Worm (Caenorhabditis elegans): ENCODE results near the gene nstp-9.

The nstp-9 gene

DNA sequence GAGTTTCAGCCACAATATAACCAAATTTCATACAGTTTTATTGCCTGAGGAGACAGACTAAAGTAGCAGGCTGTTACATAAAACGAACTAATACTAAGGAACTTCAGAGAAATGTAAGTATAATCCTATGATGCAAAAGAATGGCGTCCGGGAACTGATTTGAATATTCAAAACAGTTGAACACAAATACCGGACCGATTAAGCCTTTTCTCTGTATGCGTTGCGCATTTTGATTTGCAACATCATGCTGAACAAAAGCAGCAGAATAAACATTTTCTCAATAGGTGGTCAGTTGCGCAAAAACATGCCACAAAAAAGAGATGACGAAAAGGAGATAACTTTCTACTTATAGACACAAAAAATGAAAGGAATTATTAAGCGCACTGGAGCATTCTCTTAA lies 4.5 kb upstream of the nstp-9 start:
- no peak for TF ChIP-seq tab-1 (GFP tag; IDR thresholded peaks at IDR 0.05)
- no peak for TF ChIP-seq cog-1 (tag; optimal IDR thresholded peaks at IDR 0.05)
- no peak for TF ChIP-seq ref-1 (GFP tag; conservative IDR thresholded peaks at IDR 0.05)
- no peak for TF ChIP-seq klf-2 (GFP tag; conservative IDR thresholded peaks at IDR 0.05)
- TF ChIP-seq T22C8.4 (GFP tag; IDR thresholded peaks at IDR 0.05): no peak
- no peak for TF ChIP-seq med-1 (GFP tag; optimal IDR thresholded peaks at IDR 0.05; ENCODE audit: insufficient read depth)
- no peak for TF ChIP-seq flt-1 (GFP tag; IDR thresholded peaks at IDR 0.05)
- TF ChIP-seq ztf-23 (GFP tag; IDR thresholded peaks at IDR 0.05): no peak
- no peak for TF ChIP-seq ztf-29 (GFP tag; IDR thresholded peaks at IDR 0.05)

- TF ChIP-seq klf-2 (GFP tag; conservative IDR thresholded peaks at IDR 0.05): no peak
- no peak for TF ChIP-seq cog-1 (tag; optimal IDR thresholded peaks at IDR 0.05)
- no peak for TF ChIP-seq T22C8.4 (GFP tag; IDR thresholded peaks at IDR 0.05)
- TF ChIP-seq flt-1 (GFP tag; IDR thresholded peaks at IDR 0.05): no peak
- no peak for TF ChIP-seq ztf-29 (GFP tag; IDR thresholded peaks at IDR 0.05)
- no peak for TF ChIP-seq ref-1 (GFP tag; conservative IDR thresholded peaks at IDR 0.05)
- no peak for TF ChIP-seq med-1 (GFP tag; optimal IDR thresholded peaks at IDR 0.05; ENCODE audit: insufficient read depth)
- no peak for TF ChIP-seq ztf-23 (GFP tag; IDR thresholded peaks at IDR 0.05)
- TF ChIP-seq tab-1 (GFP tag; IDR thresholded peaks at IDR 0.05): no peak
Measured at ce11 chrX:10916194-10916593, 3.3 kb downstream of the nstp-9 start.

ce11 chrX:10914421-10915277 lies 4.9 kb downstream of the nstp-9 start:
- TF ChIP-seq ztf-23 (GFP tag; IDR thresholded peaks at IDR 0.05) (no peak), flt-1 (GFP tag; IDR thresholded peaks at IDR 0.05) (no peak), klf-2 (GFP tag; conservative IDR thresholded peaks at IDR 0.05) (no peak), ref-1 (GFP tag; conservative IDR thresholded peaks at IDR 0.05) (no peak), ztf-29 (GFP tag; IDR thresholded peaks at IDR 0.05) (no peak)

DNA sequence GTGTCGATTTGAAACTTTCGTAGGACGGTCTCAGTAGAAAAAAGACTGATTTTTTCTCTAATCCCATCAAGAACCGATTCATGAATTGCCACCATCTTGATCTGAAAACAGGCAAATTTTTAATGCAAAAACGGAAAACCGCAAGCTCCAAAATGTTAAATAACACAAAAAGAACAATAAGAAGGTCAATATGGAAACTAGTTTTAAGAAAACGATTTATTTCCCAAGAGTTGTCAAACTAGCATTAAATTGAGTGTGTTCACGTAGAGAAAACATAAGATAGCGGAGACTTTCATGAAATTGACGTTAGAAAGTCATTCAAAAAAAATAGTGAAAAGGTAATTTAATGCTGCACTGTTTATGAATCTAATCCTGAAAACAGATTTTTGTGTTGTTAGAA lies 5.5 kb downstream of the nstp-9 start, which contains the start of gene F47B10.9:
TSS of gene F47B10.9 (minus strand) at position 101 of the 400 bp plus-strand sequence.
- TF ChIP-seq tab-1 (GFP tag; IDR thresholded peaks at IDR 0.05): no peak
- no peak for TF ChIP-seq flt-1 (GFP tag; IDR thresholded peaks at IDR 0.05)
- TF ChIP-seq ztf-23 (GFP tag; IDR thresholded peaks at IDR 0.05): no peak
- no peak for TF ChIP-seq klf-2 (GFP tag; conservative IDR thresholded peaks at IDR 0.05)
- TF ChIP-seq ref-1 (GFP tag; conservative IDR thresholded peaks at IDR 0.05): no peak
- TF ChIP-seq T22C8.4 (GFP tag; IDR thresholded peaks at IDR 0.05): no peak
- TF ChIP-seq cog-1 (tag; optimal IDR thresholded peaks at IDR 0.05): no peak
- TF ChIP-seq ztf-29 (GFP tag; IDR thresholded peaks at IDR 0.05): no peak
- TF ChIP-seq med-1 (GFP tag; optimal IDR thresholded peaks at IDR 0.05; ENCODE audit: insufficient read depth): no peak

- TF ChIP-seq cog-1 (tag; optimal IDR thresholded peaks at IDR 0.05) (no peak), med-1 (GFP tag; optimal IDR thresholded peaks at IDR 0.05; ENCODE audit: insufficient read depth) (no peak), ztf-23 (GFP tag; IDR thresholded peaks at IDR 0.05) (no peak), ref-1 (GFP tag; conservative IDR thresholded peaks at IDR 0.05) (no peak), ztf-29 (GFP tag; IDR thresholded peaks at IDR 0.05) (no peak), klf-2 (GFP tag; conservative IDR thresholded peaks at IDR 0.05) (no peak)
Measured at ce11 chrX:10910716-10911115, 8.8 kb downstream of the nstp-9 start, which contains the start of gene F47B10.8. TSS of gene F47B10.8 (minus strand) at chrX:10910816.

ce11 chrX:10909661-10910060 lies 9.9 kb downstream of the nstp-9 start:
- TF ChIP-seq klf-2 (GFP tag; conservative IDR thresholded peaks at IDR 0.05) (no peak), med-1 (GFP tag; optimal IDR thresholded peaks at IDR 0.05; ENCODE audit: insufficient read depth) (no peak), ref-1 (GFP tag; conservative IDR thresholded peaks at IDR 0.05) (no peak), ztf-29 (GFP tag; IDR thresholded peaks at IDR 0.05) (no peak), T22C8.4 (GFP tag; IDR thresholded peaks at IDR 0.05) (no peak), ztf-23 (GFP tag; IDR thresholded peaks at IDR 0.05) (no peak), cog-1 (tag; optimal IDR thresholded peaks at IDR 0.05) (no peak), flt-1 (GFP tag; IDR thresholded peaks at IDR 0.05) (no peak), tab-1 (GFP tag; IDR thresholded peaks at IDR 0.05) (no peak)

DNA sequence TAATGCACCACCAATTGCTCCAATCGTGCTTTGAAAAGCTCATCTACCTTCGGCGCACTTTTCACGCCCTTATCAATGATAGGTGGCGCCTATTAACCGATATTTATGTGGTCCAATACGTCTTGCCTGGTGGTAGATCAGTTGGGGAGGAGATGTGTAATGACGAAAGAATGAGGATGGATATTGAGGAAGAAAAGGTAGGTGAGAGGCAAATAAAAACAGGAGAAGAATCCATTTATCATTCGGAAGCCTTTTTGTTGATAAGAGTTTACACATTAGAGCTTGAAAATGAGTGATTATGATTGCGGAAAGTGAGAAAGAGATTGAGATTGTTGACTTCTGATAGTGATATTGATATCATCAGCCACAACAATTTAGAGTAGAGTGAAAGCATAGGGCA lies 12.1 kb downstream of the nstp-9 start:
- TF ChIP-seq med-1 (GFP tag; optimal IDR thresholded peaks at IDR 0.05; ENCODE audit: insufficient read depth) (no peak), T22C8.4 (GFP tag; IDR thresholded peaks at IDR 0.05) (no peak), ztf-23 (GFP tag; IDR thresholded peaks at IDR 0.05) (no peak), ztf-29 (GFP tag; IDR thresholded peaks at IDR 0.05) (no peak), flt-1 (GFP tag; IDR thresholded peaks at IDR 0.05) (no peak), ref-1 (GFP tag; conservative IDR thresholded peaks at IDR 0.05) (no peak)

ce11 chrX:10903416-10903815 lies 16.1 kb downstream of the nstp-9 start:
- TF ChIP-seq ztf-23 (GFP tag; IDR thresholded peaks at IDR 0.05) (no peak), med-1 (GFP tag; optimal IDR thresholded peaks at IDR 0.05; ENCODE audit: insufficient read depth) (no peak), T22C8.4 (GFP tag; IDR thresholded peaks at IDR 0.05) (no peak), tab-1 (GFP tag; IDR thresholded peaks at IDR 0.05) (no peak), ztf-29 (GFP tag; IDR thresholded peaks at IDR 0.05) (no peak), klf-2 (GFP tag; conservative IDR thresholded peaks at IDR 0.05) (no peak), ref-1 (GFP tag; conservative IDR thresholded peaks at IDR 0.05) (no peak), flt-1 (GFP tag; IDR thresholded peaks at IDR 0.05) (no peak), cog-1 (tag; optimal IDR thresholded peaks at IDR 0.05) (no peak)

- no peak for TF ChIP-seq ztf-23 (GFP tag; IDR thresholded peaks at IDR 0.05)
- TF ChIP-seq cog-1 (tag; optimal IDR thresholded peaks at IDR 0.05): no peak
- TF ChIP-seq flt-1 (GFP tag; IDR thresholded peaks at IDR 0.05): no peak
- TF ChIP-seq tab-1 (GFP tag; IDR thresholded peaks at IDR 0.05): no peak
- no peak for TF ChIP-seq ref-1 (GFP tag; conservative IDR thresholded peaks at IDR 0.05)
- no peak for TF ChIP-seq klf-2 (GFP tag; conservative IDR thresholded peaks at IDR 0.05)
- no peak for TF ChIP-seq ztf-29 (GFP tag; IDR thresholded peaks at IDR 0.05)
- TF ChIP-seq T22C8.4 (GFP tag; IDR thresholded peaks at IDR 0.05): no peak
- TF ChIP-seq med-1 (GFP tag; optimal IDR thresholded peaks at IDR 0.05; ENCODE audit: insufficient read depth): no peak
Measured at ce11 chrX:10902723-10903322, 16.7 kb downstream of the nstp-9 start, which contains the start of gene acbp-3. TSS of gene acbp-3 (plus strand) at chrX:10903272.

Data from whole organism, midembryonic.